Worm (Caenorhabditis elegans): ENCODE data around the gene F14D7.18.

Gene F14D7.18

ce11 chrV:14252025-14252424 is 38.5 kb downstream of the F14D7.18 start, which contains the start of gene K02E11.5:
Gene K02E11.5 (plus strand): TSS chrV:14252325.
- no peak for TF ChIP-seq snpc-4 (tag; optimal IDR thresholded peaks at IDR 0.05)
- TF ChIP-seq mep-1 (tag; optimal IDR thresholded peaks at IDR 0.05), result no peak
- no peak for TF ChIP-seq mab-5 (tag; optimal IDR thresholded peaks at IDR 0.05)
- no peak for TF ChIP-seq unc-39 (tag; optimal IDR thresholded peaks at IDR 0.05)
- no peak for TF ChIP-seq bed-3 (GFP tag; optimal IDR thresholded peaks at IDR 0.05)
- TF ChIP-seq lin-13 (tag; optimal IDR thresholded peaks at IDR 0.05), result no peak
- no peak for TF ChIP-seq elt-1 (tag; optimal IDR thresholded peaks at IDR 0.05; ENCODE audit: borderline replicate concordance, insufficient read depth)
- TF ChIP-seq sptf-1 (tag; optimal IDR thresholded peaks at IDR 0.05), result no peak
- TF ChIP-seq pha-4 (tag; optimal IDR thresholded peaks at IDR 0.05), result no peak
- TF ChIP-seq nhr-2 (tag; optimal IDR thresholded peaks at IDR 0.05), result no peak
- no peak for TF ChIP-seq elt-3 (tag; optimal IDR thresholded peaks at IDR 0.05)
- TF ChIP-seq tbx-8 (GFP tag; optimal IDR thresholded peaks at IDR 0.05), result no peak
- no peak for TF ChIP-seq blmp-1 (tag; optimal IDR thresholded peaks at IDR 0.05)
- TF ChIP-seq ces-1 (GFP tag; optimal IDR thresholded peaks at IDR 0.05), result no peak
- TF ChIP-seq drap-1 (GFP tag; optimal IDR thresholded peaks at IDR 0.05), result no peak
- no peak for TF ChIP-seq sem-2 (GFP tag; optimal IDR thresholded peaks at IDR 0.05)
- TF ChIP-seq unc-120 (tag; optimal IDR thresholded peaks at IDR 0.05; ENCODE audit: poor library complexity, severe bottlenecking), result no peak
- TF ChIP-seq ham-2 (GFP tag; optimal IDR thresholded peaks at IDR 0.05), result no peak
- no peak for TF ChIP-seq unc-62 (GFP tag; optimal IDR thresholded peaks at IDR 0.05)
- TF ChIP-seq ceh-83 (GFP tag; optimal IDR thresholded peaks at IDR 0.05), result no peak

- TF ChIP-seq nhr-2 (tag; optimal IDR thresholded peaks at IDR 0.05) (no peak), blmp-1 (tag; optimal IDR thresholded peaks at IDR 0.05) (no peak), pha-4 (tag; optimal IDR thresholded peaks at IDR 0.05) (no peak), lsy-2 (tag; optimal IDR thresholded peaks at IDR 0.05) (no peak), zip-8 (tag; optimal IDR thresholded peaks at IDR 0.05) (no peak), nhr-76 (tag; optimal IDR thresholded peaks at IDR 0.05) (no peak), ztf-11 (tag; optimal IDR thresholded peaks at IDR 0.05) (no peak), snpc-4 (tag; optimal IDR thresholded peaks at IDR 0.05) (no peak), nhr-12 (tag; optimal IDR thresholded peaks at IDR 0.05) (no peak), mab-5 (tag; optimal IDR thresholded peaks at IDR 0.05) (no peak), ceh-43 (GFP tag; optimal IDR thresholded peaks at IDR 0.05) (no peak), unc-120 (tag; optimal IDR thresholded peaks at IDR 0.05; ENCODE audit: poor library complexity, severe bottlenecking) (no peak), lin-32 (GFP tag; optimal IDR thresholded peaks at IDR 0.05) (no peak), drap-1 (GFP tag; optimal IDR thresholded peaks at IDR 0.05) (no peak), cnd-1 (tag; optimal IDR thresholded peaks at IDR 0.05) (no peak), unc-62 (GFP tag; optimal IDR thresholded peaks at IDR 0.05) (no peak), ceh-83 (GFP tag; optimal IDR thresholded peaks at IDR 0.05) (no peak), flh-1 (GFP tag; optimal IDR thresholded peaks at IDR 0.05) (no peak)
Observed at ce11 chrV:14248654-14249053, 41.9 kb downstream of the F14D7.18 start, which contains the start of gene K02E11.6. Gene K02E11.6 (plus strand): TSS chrV:14248802.

ce11 chrV:14248025-14248424 is 42.5 kb downstream of the F14D7.18 start, which contains the start of gene K02E11.4:
Gene K02E11.4 (minus strand): TSS chrV:14248125.
- TF ChIP-seq elt-1 (tag; optimal IDR thresholded peaks at IDR 0.05; ENCODE audit: borderline replicate concordance, insufficient read depth), result no peak
- no peak for TF ChIP-seq blmp-1 (tag; optimal IDR thresholded peaks at IDR 0.05)
- TF ChIP-seq snpc-4 (tag; optimal IDR thresholded peaks at IDR 0.05), result no peak
- no peak for TF ChIP-seq unc-62 (GFP tag; optimal IDR thresholded peaks at IDR 0.05)
- no peak for TF ChIP-seq sem-2 (GFP tag; optimal IDR thresholded peaks at IDR 0.05)
- no peak for TF ChIP-seq cnd-1 (tag; optimal IDR thresholded peaks at IDR 0.05)
- TF ChIP-seq lin-32 (GFP tag; optimal IDR thresholded peaks at IDR 0.05), result no peak
- no peak for TF ChIP-seq mab-5 (tag; optimal IDR thresholded peaks at IDR 0.05)
- TF ChIP-seq nhr-2 (tag; optimal IDR thresholded peaks at IDR 0.05), result no peak
- TF ChIP-seq pha-4 (tag; optimal IDR thresholded peaks at IDR 0.05), result no peak
- no peak for TF ChIP-seq flh-1 (GFP tag; optimal IDR thresholded peaks at IDR 0.05)

- no peak for TF ChIP-seq ham-2 (GFP tag; optimal IDR thresholded peaks at IDR 0.05)
- no peak for TF ChIP-seq zip-8 (tag; optimal IDR thresholded peaks at IDR 0.05)
- TF ChIP-seq hlh-1 (tag; optimal IDR thresholded peaks at IDR 0.05), result no peak
- TF ChIP-seq unc-39 (tag; optimal IDR thresholded peaks at IDR 0.05), result no peak
- TF ChIP-seq ceh-43 (GFP tag; optimal IDR thresholded peaks at IDR 0.05), result no peak
- TF ChIP-seq ztf-11 (tag; optimal IDR thresholded peaks at IDR 0.05), result no peak
- no peak for TF ChIP-seq unc-120 (tag; optimal IDR thresholded peaks at IDR 0.05; ENCODE audit: poor library complexity, severe bottlenecking)
- no peak for TF ChIP-seq lin-13 (tag; optimal IDR thresholded peaks at IDR 0.05)
- TF ChIP-seq ceh-83 (GFP tag; optimal IDR thresholded peaks at IDR 0.05), result no peak
- TF ChIP-seq unc-62 (GFP tag; optimal IDR thresholded peaks at IDR 0.05), result no peak
- no peak for TF ChIP-seq nhr-76 (tag; optimal IDR thresholded peaks at IDR 0.05)
- TF ChIP-seq drap-1 (GFP tag; optimal IDR thresholded peaks at IDR 0.05), result no peak
- TF ChIP-seq sptf-1 (tag; optimal IDR thresholded peaks at IDR 0.05), result no peak
- TF ChIP-seq flh-1 (GFP tag; optimal IDR thresholded peaks at IDR 0.05), result no peak
- no peak for TF ChIP-seq lin-32 (GFP tag; optimal IDR thresholded peaks at IDR 0.05)
- no peak for TF ChIP-seq nhr-12 (tag; optimal IDR thresholded peaks at IDR 0.05)
- no peak for TF ChIP-seq nhr-2 (tag; optimal IDR thresholded peaks at IDR 0.05)
- TF ChIP-seq lsy-2 (tag; optimal IDR thresholded peaks at IDR 0.05), result no peak
Observed at ce11 chrV:14246761-14247160, 43.8 kb downstream of the F14D7.18 start, which contains the start of gene K02E11.3. Gene K02E11.3 (minus strand): TSS chrV:14246861.

Data from whole organism, mixed stage, embryonic.